Fruit fly (Drosophila melanogaster): Measurements from ENCODE around the gene Sfmbt.

The Sfmbt gene

dm6 chr2L:13176701-13177249 lies at the start of gene Sfmbt, which contains the start of gene CG5439:
TSS of gene Sfmbt (minus strand) at chr2L:13176785.
TSS of gene CG5439 (plus strand) at chr2L:13177150.
- TF ChIP-seq CG15710 (tag; optimal IDR thresholded peaks at IDR 0.05) (peak; percentile 68), CG34367 (tag; optimal IDR thresholded peaks at IDR 0.05) (peak; percentile 8), CG14655 (GFP tag; optimal IDR thresholded peaks at IDR 0.05) (no peak), fd96Ca (GFP tag; IDR thresholded peaks at IDR 0.05) (peak; percentile 66; the same call in 2 of the 3 replicates), EcR (GFP tag; optimal IDR thresholded peaks at IDR 0.05) (no peak), Pif1B (GFP tag; optimal IDR thresholded peaks at IDR 0.05) (no peak), CG32121 (GFP tag; IDR thresholded peaks at IDR 0.05) (0 out of 2 replicates have a peak, but pooled peaks have one; percentile 23), CG9948 (tag; optimal IDR thresholded peaks at IDR 0.05) (peak; percentile 51), gl (tag; optimal IDR thresholded peaks at IDR 0.05) (no peak), CG8301 (tag; optimal IDR thresholded peaks at IDR 0.05) (no peak), Snoo (tag; optimal IDR thresholded peaks at IDR 0.05) (peak; percentile 71), CG4496 (GFP tag; IDR thresholded peaks at IDR 0.05) (peak; percentile 43; the same call in 1 of the 3 replicates), Pif1A (GFP tag; optimal IDR thresholded peaks at IDR 0.05) (no peak), CG8159 (tag; optimal IDR thresholded peaks at IDR 0.05) (peak; percentile 62), CG10348 (GFP tag; IDR thresholded peaks at IDR 0.05) (no peak), CG13204 (GFP tag; optimal IDR thresholded peaks at IDR 0.05) (no peak), D1 (tag; optimal IDR thresholded peaks at IDR 0.05) (no peak), CG12605 (GFP tag; IDR thresholded peaks at IDR 0.05) (no peak), CG17806 (tag; optimal IDR thresholded peaks at IDR 0.05) (peak; percentile 53), rn (GFP tag; IDR thresholded peaks at IDR 0.05) (peak; percentile 39), Ets98B (GFP tag; IDR thresholded peaks at IDR 0.05) (no peak)

dm6 chr2L:13225225-13225840 lies 48.7 kb upstream of the Sfmbt start, which contains the start of gene CG15480:
TSS of gene CG15480 (minus strand) at chr2L:13225275.
- TF ChIP-seq CG13204 (GFP tag; optimal IDR thresholded peaks at IDR 0.05) (no peak), CG4496 (GFP tag; IDR thresholded peaks at IDR 0.05) (no peak), EcR (GFP tag; optimal IDR thresholded peaks at IDR 0.05) (no peak), rn (GFP tag; IDR thresholded peaks at IDR 0.05) (no peak), Ets98B (GFP tag; IDR thresholded peaks at IDR 0.05) (no peak)

dm6 chr2L:13222225-13222648 lies 45.7 kb upstream of the Sfmbt start, which contains the start of the genes Ski6 and CG16812:
TSS of gene Ski6 (minus strand) at chr2L:13222429.
TSS of gene CG16812 (plus strand) at chr2L:13222587.
- TF ChIP-seq CG34367 (tag; optimal IDR thresholded peaks at IDR 0.05) (peak; percentile 22), CG32121 (GFP tag; IDR thresholded peaks at IDR 0.05) (peak; percentile 33; the same call in 1 of the 2 replicates), CG15710 (tag; optimal IDR thresholded peaks at IDR 0.05) (peak; percentile 62), D1 (tag; optimal IDR thresholded peaks at IDR 0.05) (no peak), Ets98B (GFP tag; IDR thresholded peaks at IDR 0.05) (peak; percentile 67), CG12605 (GFP tag; IDR thresholded peaks at IDR 0.05) (0 out of 2 replicates have a peak, but pooled peaks have one; percentile 47), CG4496 (GFP tag; IDR thresholded peaks at IDR 0.05) (0 out of 3 replicates have a peak, but pooled peaks have one; percentile 27), gl (tag; optimal IDR thresholded peaks at IDR 0.05) (no peak)

- TF ChIP-seq EcR (GFP tag; optimal IDR thresholded peaks at IDR 0.05) (peak; percentile 22), Ets98B (GFP tag; IDR thresholded peaks at IDR 0.05) (no peak)
Measured at dm6 chr2L:13219281-13220092, 42.9 kb upstream of the Sfmbt start, which contains the start of the genes CG9426 and mRF1. TSS of gene CG9426 (minus strand) at chr2L:13219923. TSS of gene mRF1 (plus strand) at chr2L:13219979.

- peak; percentile 47; the same call in 1 of the 2 replicates for TF ChIP-seq CG32121 (GFP tag; IDR thresholded peaks at IDR 0.05)
- 0 out of 2 replicates have a peak, but pooled peaks have one; percentile 42 for TF ChIP-seq Ets98B (GFP tag; IDR thresholded peaks at IDR 0.05)
- TF ChIP-seq CG4496 (GFP tag; IDR thresholded peaks at IDR 0.05), result peak; percentile 62; the same call in 1 of the 3 replicates
- peak; percentile 48 for TF ChIP-seq D1 (tag; optimal IDR thresholded peaks at IDR 0.05)
Measured at dm6 chr2L:13215640-13216129, 39.1 kb upstream of the Sfmbt start.

- TF ChIP-seq CG17806 (tag; optimal IDR thresholded peaks at IDR 0.05) (no peak), CG34367 (tag; optimal IDR thresholded peaks at IDR 0.05) (no peak), CG14655 (GFP tag; optimal IDR thresholded peaks at IDR 0.05) (no peak), Snoo (tag; optimal IDR thresholded peaks at IDR 0.05) (no peak), gl (tag; optimal IDR thresholded peaks at IDR 0.05) (no peak), rn (GFP tag; IDR thresholded peaks at IDR 0.05) (no peak), CG8159 (tag; optimal IDR thresholded peaks at IDR 0.05) (no peak)
Measured at dm6 chr2L:13215010-13215409, 38.4 kb upstream of the Sfmbt start, which contains the start of gene kek4. TSS of gene kek4 (minus strand) at chr2L:13215350.
